Worm (Caenorhabditis elegans) whole organism, mixed stage, embryonic: ENCODE results near the gene vha-6.

Experiments used
- flh-1 ChIP-seq: fragments of 200-800 bp; sonication (Bioruptor generic); optimal IDR thresholded peaks from 2 replicates; lab custom pipeline; 2018; ENCODE audit warnings: mild to moderate bottlenecking, missing genetic modification characterization, moderate library complexity, missing compliant biosample characterization
- lsy-2 ChIP-seq: fragments of 150-350 bp; optimal IDR thresholded peaks from 2 replicates; lab custom pipeline; 2014; ENCODE audit warnings: missing biosample characterization, missing genetic modification characterization
- nhr-28 ChIP-seq: fragments of 150-350 bp; optimal IDR thresholded peaks from 2 replicates; lab custom pipeline; 2014; ENCODE audit warnings: missing biosample characterization, missing genetic modification characterization
- pha-4 ChIP-seq: fragments of 150-350 bp; optimal IDR thresholded peaks from 2 replicates; lab custom pipeline; 2018; ENCODE audit warnings: missing biosample characterization, missing genetic modification reagents, missing genetic modification characterization
- snpc-4 ChIP-seq: fragments of 150-350 bp; optimal IDR thresholded peaks from 2 replicates; lab custom pipeline; 2014; ENCODE audit warnings: missing biosample characterization, missing genetic modification characterization
- zip-8 ChIP-seq: fragments of 150-350 bp; optimal IDR thresholded peaks from 2 replicates; lab custom pipeline; 2014; ENCODE audit warnings: missing biosample characterization, missing genetic modification characterization

DNA sequence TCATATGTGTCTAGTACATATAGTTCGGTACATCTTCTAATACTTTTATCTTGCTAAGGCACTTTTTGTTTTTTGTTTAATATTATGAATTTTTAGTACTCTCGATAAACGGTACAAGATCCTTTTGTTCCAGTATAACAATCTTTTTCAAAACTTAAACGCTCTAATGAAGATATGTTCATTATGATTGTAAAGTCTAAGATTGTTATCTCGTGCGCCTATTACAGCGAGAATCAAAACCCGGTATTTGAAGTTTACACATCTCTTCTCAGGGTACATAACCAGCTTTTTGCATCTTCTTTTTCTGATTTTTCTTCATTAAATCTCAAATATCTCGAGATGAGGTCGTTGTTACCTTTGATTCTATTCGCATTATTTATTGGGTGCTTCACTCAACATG, 49.7 kb upstream of the vha-6 start, which contains the start of gene B0334.13:
- TF ChIP-seq flh-1 (GFP tag; lab: Kevin White, UChicago) (no peak), zip-8 (no peak), pha-4 (no peak), nhr-28 (tag; lab: Kevin White, UChicago) (no peak), lsy-2 (tag; lab: Kevin White, UChicago) (no peak), snpc-4 (tag; lab: Kevin White, UChicago) (no peak)
